Worm (Caenorhabditis elegans) whole organism, late embryonic: ENCODE data around the gene C24D10.5.

Source experiments
- C08G9.2 ChIP-seq: sonication (generic microtip); optimal IDR thresholded peaks from 2 replicates; lab custom pipeline; 2016; ENCODE audit warnings: mild to moderate bottlenecking, missing genetic modification characterization, moderate library complexity, missing compliant biosample characterization
- C38D4.7 ChIP-seq: fragments of 200-800 bp; sonication (Bioruptor generic); optimal IDR thresholded peaks from 2 replicates; lab custom pipeline; 2018; ENCODE audit warnings: mild to moderate bottlenecking, missing genetic modification characterization, moderate library complexity, missing compliant biosample characterization
- F13H6.1 ChIP-seq: sonication (generic microtip); optimal IDR thresholded peaks from 2 replicates; lab custom pipeline; 2016; ENCODE audit warnings: missing genetic modification characterization, missing compliant biosample characterization
- K02D7.2 ChIP-seq: sonication (generic microtip); optimal IDR thresholded peaks from 2 replicates; lab custom pipeline; 2017; ENCODE audit warnings: mild to moderate bottlenecking, missing genetic modification characterization, missing compliant biosample characterization
- K09A11.1 ChIP-seq: sonication (generic microtip); optimal IDR thresholded peaks from 2 replicates; lab custom pipeline; 2017; ENCODE audit warnings: antibody characterized with exemption, mild to moderate bottlenecking, missing genetic modification characterization, missing compliant biosample characterization; ENCODE audit not compliant: insufficient read depth
- Y22D7AL.16 ChIP-seq: sonication (generic microtip); optimal IDR thresholded peaks from 2 replicates; lab custom pipeline; 2016; ENCODE audit warnings: missing genetic modification characterization, missing compliant biosample characterization
- ceh-14 ChIP-seq: sonication (generic microtip); optimal IDR thresholded peaks from 2 replicates; lab custom pipeline; 2016; ENCODE audit warnings: missing genotype, missing genetic modification characterization, missing compliant biosample characterization
- ceh-18 ChIP-seq: sonication (generic microtip); optimal IDR thresholded peaks from 2 replicates; lab custom pipeline; 2016; ENCODE audit warnings: missing genetic modification characterization, missing compliant biosample characterization
- ceh-22 ChIP-seq: sonication (generic microtip); optimal IDR thresholded peaks from 2 replicates; lab custom pipeline; 2017; ENCODE audit warnings: missing biosample characterization, missing genetic modification characterization
- ceh-30 ChIP-seq: fragments of 150-350 bp; optimal IDR thresholded peaks from 2 replicates; lab custom pipeline; 2014; ENCODE audit warnings: missing biosample characterization, missing genetic modification characterization
- ceh-34 ChIP-seq: sonication (generic microtip); optimal IDR thresholded peaks from 2 replicates; lab custom pipeline; 2016; ENCODE audit warnings: mild to moderate bottlenecking, missing genetic modification characterization, missing compliant biosample characterization
- ceh-45 ChIP-seq: fragments of 200-800 bp; sonication (Bioruptor generic); IDR thresholded peaks from 2 replicates; pipeline ENCODE4 v1.3.6; 2022; ENCODE audit warnings: missing genetic modification reagents, missing genetic modification characterization, missing compliant biosample characterization
- ceh-48 ChIP-seq: sonication (generic microtip); optimal IDR thresholded peaks from 2 replicates; lab custom pipeline; 2016; ENCODE audit warnings: missing genetic modification characterization, inconsistent platforms, missing compliant biosample characterization
- ceh-6 ChIP-seq: fragments of 200-800 bp; sonication (Bioruptor generic); optimal IDR thresholded peaks from 2 replicates; lab custom pipeline; 2018; ENCODE audit warnings: mild to moderate bottlenecking, missing genetic modification characterization, missing compliant biosample characterization
- ceh-9 ChIP-seq: sonication (generic microtip); optimal IDR thresholded peaks from 2 replicates; lab custom pipeline; 2016; ENCODE audit warnings: mild to moderate bottlenecking, missing genetic modification characterization, inconsistent platforms, missing compliant biosample characterization
- dmd-4 ChIP-seq: sonication (generic microtip); optimal IDR thresholded peaks from 2 replicates; lab custom pipeline; 2016; ENCODE audit warnings: borderline replicate concordance, missing genetic modification characterization, missing compliant biosample characterization
- dve-1 ChIP-seq: sonication (generic microtip); optimal IDR thresholded peaks from 2 replicates; lab custom pipeline; 2017; ENCODE audit warnings: antibody characterized with exemption, mild to moderate bottlenecking, missing genetic modification characterization, missing compliant biosample characterization
- elt-2 ChIP-seq: sonication (generic microtip); optimal IDR thresholded peaks from 2 replicates; lab custom pipeline; 2016; ENCODE audit warnings: missing genetic modification reagents, missing genetic modification characterization, missing compliant biosample characterization
- elt-4 ChIP-seq: sonication (generic microtip); optimal IDR thresholded peaks from 2 replicates; lab custom pipeline; 2016; ENCODE audit warnings: missing genetic modification characterization, missing compliant biosample characterization
- fkh-10 ChIP-seq: fragments of 150-350 bp; optimal IDR thresholded peaks from 2 replicates; lab custom pipeline; 2014; ENCODE audit warnings: missing biosample characterization, missing genetic modification reagents, missing genetic modification characterization
- hlh-13 ChIP-seq: fragments of 200-800 bp; sonication (Bioruptor generic); optimal IDR thresholded peaks from 2 replicates; lab custom pipeline; 2018; ENCODE audit warnings: mild to moderate bottlenecking, missing genetic modification characterization, missing compliant biosample characterization
- hlh-15 ChIP-seq: sonication (generic microtip); optimal IDR thresholded peaks from 2 replicates; lab custom pipeline; 2016; ENCODE audit warnings: missing genetic modification characterization, missing compliant biosample characterization
- hlh-30 ChIP-seq: sonication (generic microtip); optimal IDR thresholded peaks from 2 replicates; lab custom pipeline; 2017; ENCODE audit warnings: antibody characterized with exemption, missing genetic modification characterization, missing compliant biosample characterization; ENCODE audit not compliant: insufficient read depth
- nhr-11 ChIP-seq: fragments of 150-350 bp; optimal IDR thresholded peaks from 2 replicates; lab custom pipeline; 2014; ENCODE audit warnings: missing biosample characterization, missing genetic modification characterization
- npax-4 ChIP-seq: sonication (generic microtip); optimal IDR thresholded peaks from 2 replicates; lab custom pipeline; 2016; ENCODE audit warnings: missing genetic modification characterization, missing compliant biosample characterization
- odd-2 ChIP-seq: sonication (generic microtip); optimal IDR thresholded peaks from 2 replicates; lab custom pipeline; 2017; ENCODE audit warnings: antibody characterized with exemption, mild to moderate bottlenecking, missing genetic modification characterization, missing compliant biosample characterization
- pag-3 ChIP-seq: sonication (generic microtip); optimal IDR thresholded peaks from 2 replicates; lab custom pipeline; 2016; ENCODE audit warnings: missing compliant biosample characterization, missing genetic modification characterization, borderline replicate concordance
- pat-9 ChIP-seq: fragments of 200-800 bp; sonication (Bioruptor generic); optimal IDR thresholded peaks from 2 replicates; lab custom pipeline; 2018; ENCODE audit warnings: mild to moderate bottlenecking, missing genetic modification characterization, moderate library complexity, missing compliant biosample characterization
- pax-1 ChIP-seq: fragments of 150-350 bp; optimal IDR thresholded peaks from 2 replicates; lab custom pipeline; 2014; ENCODE audit warnings: missing biosample characterization, missing genetic modification characterization
- pha-2 ChIP-seq: sonication (generic microtip); optimal IDR thresholded peaks from 2 replicates; lab custom pipeline; 2017; ENCODE audit warnings: mild to moderate bottlenecking, missing genetic modification characterization, missing compliant biosample characterization
- pha-4 ChIP-seq: fragments of 150-350 bp; optimal IDR thresholded peaks from 2 replicates; lab custom pipeline; 2018; ENCODE audit warnings: missing biosample characterization, missing genetic modification reagents, missing genetic modification characterization
- rnt-1 ChIP-seq: sonication (generic microtip); optimal IDR thresholded peaks from 2 replicates; lab custom pipeline; 2016; ENCODE audit warnings: missing genetic modification characterization, missing compliant biosample characterization
- sox-2 ChIP-seq: fragments of 200-800 bp; sonication (Bioruptor generic); IDR thresholded peaks from 2 replicates; pipeline ENCODE4 v1.3.6; 2022; ENCODE audit warnings: missing genetic modification reagents, missing genetic modification characterization, missing compliant biosample characterization
- sox-4 ChIP-seq: sonication (generic microtip); optimal IDR thresholded peaks from 2 replicates; lab custom pipeline; 2017; ENCODE audit warnings: mild to moderate bottlenecking, missing genetic modification characterization, inconsistent platforms, missing compliant biosample characterization
- syd-9 ChIP-seq: sonication (generic microtip); optimal IDR thresholded peaks from 2 replicates; lab custom pipeline; 2016; ENCODE audit warnings: mild to moderate bottlenecking, missing genetic modification characterization, moderate library complexity, missing compliant biosample characterization
- unc-42 ChIP-seq: sonication (generic microtip); optimal IDR thresholded peaks from 2 replicates; lab custom pipeline; 2016; ENCODE audit warnings: missing genotype, missing genetic modification characterization, missing compliant biosample characterization
- unc-86 ChIP-seq: sonication (generic microtip); optimal IDR thresholded peaks from 2 replicates; lab custom pipeline; 2016; ENCODE audit warnings: missing genetic modification characterization, missing compliant biosample characterization
- ztf-16 ChIP-seq: sonication (generic microtip); optimal IDR thresholded peaks from 2 replicates; lab custom pipeline; 2017; ENCODE audit warnings: missing genetic modification characterization, missing compliant biosample characterization

Gene C24D10.5

ce11 chrIV:5137809-5138208 lies 12.1 kb upstream of the C24D10.5 start:
- TF ChIP-seq unc-42 (tag; lab: Kevin White, UChicago), result peak; percentile 88
- TF ChIP-seq sox-4 (tag; lab: Kevin White, UChicago), result no peak
- TF ChIP-seq pax-1, result no peak
- no peak for TF ChIP-seq sox-2 (GFP tag; lab: Robert Waterston, UW)
- TF ChIP-seq pha-4 (tag; lab: Kevin White, UChicago), result no peak
- TF ChIP-seq odd-2, result no peak
- TF ChIP-seq, all 69 proteins: peak for 1

ce11 chrIV:5139189-5139588 lies 10.7 kb upstream of the C24D10.5 start:
- no peak for TF ChIP-seq dve-1
- peak; percentile 72 for TF ChIP-seq unc-42 (tag; lab: Kevin White, UChicago)

ce11 chrIV:5139972-5140371 lies 9.9 kb upstream of the C24D10.5 start:
- TF ChIP-seq hlh-15 (tag; lab: Kevin White, UChicago) (no peak), ztf-16 (no peak), ceh-9 (tag; lab: Kevin White, UChicago) (no peak), rnt-1 (tag; lab: Kevin White, UChicago) (no peak), C08G9.2 (no peak), ceh-30 (tag; lab: Kevin White, UChicago) (no peak), hlh-30 (tag; lab: Kevin White, UChicago) (no peak)

- TF ChIP-seq ceh-14, result no peak
- no peak for TF ChIP-seq elt-2
- no peak for TF ChIP-seq pat-9 (tag; lab: Kevin White, UChicago)
- no peak for TF ChIP-seq nhr-11 (tag; lab: Kevin White, UChicago)
- no peak for TF ChIP-seq npax-4
- no peak for TF ChIP-seq dmd-4
- TF ChIP-seq unc-86, result no peak
- no peak for TF ChIP-seq C38D4.7 (GFP tag; lab: Kevin White, UChicago)
- TF ChIP-seq odd-2, result no peak
- no peak for TF ChIP-seq ceh-34 (tag; lab: Kevin White, UChicago)
- no peak for TF ChIP-seq F13H6.1 (tag; lab: Kevin White, UChicago)
- no peak for TF ChIP-seq pax-1
- no peak for TF ChIP-seq syd-9 (tag; lab: Kevin White, UChicago)
- no peak for TF ChIP-seq ceh-18
- TF ChIP-seq K02D7.2, result no peak
- TF ChIP-seq Y22D7AL.16 (tag; lab: Kevin White, UChicago), result no peak
- no peak for TF ChIP-seq ceh-6
- no peak for TF ChIP-seq ceh-22 (tag; lab: Kevin White, UChicago)
- TF ChIP-seq ceh-45 (GFP tag; lab: Robert Waterston, UW), result no peak
- no peak for TF ChIP-seq K09A11.1 (tag; lab: Kevin White, UChicago)
These were observed 2.5 kb downstream of the C24D10.5 start, which contains the start of gene soc-2 for ce11 chrIV:5152391-5152790. Gene soc-2, minus strand, starts transcription at chrIV:5152491.

- TF ChIP-seq pha-2 (tag; lab: Kevin White, UChicago), result no peak
- TF ChIP-seq fkh-10 (GFP tag; lab: Kevin White, UChicago), result no peak
- TF ChIP-seq dve-1, result no peak
- no peak for TF ChIP-seq elt-4 (tag; lab: Kevin White, UChicago)
- no peak for TF ChIP-seq ceh-48
- no peak for TF ChIP-seq pag-3 (tag; lab: Kevin White, UChicago)
- TF ChIP-seq hlh-13 (GFP tag; lab: Kevin White, UChicago), result no peak
- TF ChIP-seq C08G9.2, result no peak
These were observed 7.3 kb downstream of the C24D10.5 start, which contains the start of gene C24D10.49 for ce11 chrIV:5157226-5157625. Gene C24D10.49, minus strand, starts transcription at chrIV:5157326.
